Fruit fly (Drosophila melanogaster) whole organism, embryonic: ENCODE measurements around the gene CG11409.

Experiments
- CG12299 ChIP-seq: fragments of 200-800 bp; sonication (Bioruptor generic); optimal IDR thresholded peaks from 2 replicates; lab custom pipeline; 2018; ENCODE audit warnings: missing biosample characterization, mild to moderate bottlenecking, missing genetic modification characterization
- CG1233 ChIP-seq: fragments of 200-800 bp; sonication (Bioruptor generic); optimal IDR thresholded peaks from 4 replicates; lab custom pipeline; 2018; ENCODE audit warnings: missing biosample characterization, mild to moderate bottlenecking, missing genetic modification characterization
- CG12769 ChIP-seq: fragments of 200-800 bp; sonication (Bioruptor generic); optimal IDR thresholded peaks from 2 replicates; lab custom pipeline; 2019; ENCODE audit warnings: missing biosample characterization, mild to moderate bottlenecking, missing genetic modification characterization, moderate library complexity
- CG13123 ChIP-seq: fragments of 200-800 bp; sonication (Bioruptor generic); optimal IDR thresholded peaks from 2 replicates; lab custom pipeline; 2016; ENCODE audit warnings: missing biosample characterization, missing genetic modification characterization
- CG15011 ChIP-seq: fragments of 200-800 bp; sonication (Bioruptor generic); optimal IDR thresholded peaks from 3 replicates; lab custom pipeline; 2018; ENCODE audit warnings: missing biosample characterization, mild to moderate bottlenecking, missing genetic modification characterization
- CG15696 ChIP-seq: fragments of 200-800 bp; sonication (Bioruptor generic); optimal IDR thresholded peaks from 2 replicates; lab custom pipeline; 2019; ENCODE audit warnings: missing biosample characterization, mild to moderate bottlenecking, missing genetic modification characterization, moderate library complexity
- CG1603 ChIP-seq: fragments of 200-800 bp; sonication (Bioruptor generic); optimal IDR thresholded peaks from 2 replicates; lab custom pipeline; 2019; ENCODE audit warnings: missing biosample characterization, mild to moderate bottlenecking, missing genetic modification characterization, moderate library complexity
- CG17186 ChIP-seq: fragments of 200-800 bp; sonication (Bioruptor generic); optimal IDR thresholded peaks from 3 replicates; lab custom pipeline; 2017; ENCODE audit warnings: missing biosample characterization, missing genetic modification reagents, missing genetic modification characterization
- CG2202 ChIP-seq: fragments of 200-800 bp; sonication (Bioruptor generic); optimal IDR thresholded peaks from 2 replicates; lab custom pipeline; 2018; ENCODE audit warnings: missing biosample characterization, mild to moderate bottlenecking, missing genetic modification characterization
- CG2678 ChIP-seq: fragments of 200-800 bp; sonication (Bioruptor generic); optimal IDR thresholded peaks from 3 replicates; lab custom pipeline; 2019; ENCODE audit warnings: missing biosample characterization, mild to moderate bottlenecking, missing genetic modification characterization, moderate library complexity
- CG31224 ChIP-seq: fragments of 200-800 bp; sonication (Bioruptor generic); IDR thresholded peaks from 2 replicates; pipeline ENCODE4 v1.3.6; 2022; ENCODE audit warnings: missing biosample characterization, missing genetic modification characterization
- CG4360 ChIP-seq: fragments of 200-800 bp; sonication (Bioruptor generic); IDR thresholded peaks from 2 replicates; pipeline ENCODE4 v1.3.6; 2022; ENCODE audit warnings: missing biosample characterization, missing genetic modification characterization
- CG5245 ChIP-seq: fragments of 200-800 bp; sonication (Bioruptor generic); optimal IDR thresholded peaks from 3 replicates; lab custom pipeline; 2016; ENCODE audit warnings: missing biosample characterization, missing genetic modification characterization
- CG6272 ChIP-seq: fragments of 200-800 bp; sonication (Bioruptor generic); IDR thresholded peaks from 2 replicates; pipeline ENCODE4 v1.3.6; 2022; ENCODE audit warnings: missing biosample characterization, missing genetic modification characterization
- CG6765 ChIP-seq: fragments of 200-800 bp; sonication (Bioruptor generic); optimal IDR thresholded peaks from 3 replicates; lab custom pipeline; 2017; ENCODE audit warnings: missing biosample characterization, mild to moderate bottlenecking, missing genetic modification characterization
- CG7372 ChIP-seq: fragments of 200-800 bp; sonication (Bioruptor generic); IDR thresholded peaks from 2 replicates; pipeline ENCODE4 v1.3.6; 2022; ENCODE audit warnings: missing biosample characterization, missing genetic modification characterization
- CG9797 ChIP-seq: fragments of 200-800 bp; sonication (Bioruptor generic); optimal IDR thresholded peaks from 3 replicates; lab custom pipeline; 2018; ENCODE audit warnings: missing biosample characterization, mild to moderate bottlenecking, missing genetic modification characterization
- CG9817 ChIP-seq: fragments of 200-800 bp; sonication (Bioruptor generic); optimal IDR thresholded peaks from 2 replicates; lab custom pipeline; 2018; ENCODE audit warnings: missing biosample characterization, mild to moderate bottlenecking, missing genetic modification characterization, moderate library complexity
- CG9876 ChIP-seq: fragments of 200-800 bp; sonication (Bioruptor generic); optimal IDR thresholded peaks from 2 replicates; lab custom pipeline; 2016; ENCODE audit warnings: missing biosample characterization, missing genetic modification characterization
- CG9932 ChIP-seq: fragments of 200-800 bp; sonication (Bioruptor generic); IDR thresholded peaks from 2 replicates; pipeline ENCODE4 v1.3.6; 2022; ENCODE audit warnings: missing biosample characterization, missing genetic modification characterization
- CoRest ChIP-seq: fragments of 200-800 bp; sonication (Bioruptor generic); optimal IDR thresholded peaks from 3 replicates; lab custom pipeline; 2018; ENCODE audit warnings: missing biosample characterization, mild to moderate bottlenecking, missing genetic modification characterization, moderate library complexity
- D19B ChIP-seq: fragments of 200-800 bp; sonication (Bioruptor generic); optimal IDR thresholded peaks from 2 replicates; lab custom pipeline; 2017; ENCODE audit warnings: missing biosample characterization, mild to moderate bottlenecking, missing genetic modification characterization
- Dll ChIP-seq: fragments of 200-800 bp; sonication (Bioruptor generic); IDR thresholded peaks from 4 replicates; pipeline ENCODE4 v1.3.6; 2022; ENCODE audit warnings: missing biosample characterization, missing genetic modification characterization; ENCODE audit not compliant: partially characterized antibody
- Med ChIP-seq: fragments of 200-800 bp; sonication (Bioruptor generic); peaks from one replicate; lab custom pipeline; 2016; ENCODE audit warnings: missing biosample characterization, missing genetic modification characterization, mild to moderate bottlenecking, inconsistent platforms, moderate library complexity
- Pdp1 ChIP-seq, 2 experiments: fragments of 200-800 bp; sonication (Bioruptor generic); optimal IDR thresholded peaks; 3 replicates each; lab custom pipeline; 2016; ENCODE audit warnings: missing biosample characterization in 2 of 2, missing genetic modification characterization in 2 of 2, mild to moderate bottlenecking in 1 of 2, moderate library complexity in 1 of 2
- Side ChIP-seq: fragments of 200-800 bp; sonication (Bioruptor generic); optimal IDR thresholded peaks from 2 replicates; lab custom pipeline; 2016; ENCODE audit warnings: missing biosample characterization, missing genetic modification characterization
- Sox102F ChIP-seq: fragments of 200-800 bp; sonication (Bioruptor generic); optimal IDR thresholded peaks from 2 replicates; lab custom pipeline; 2018; ENCODE audit warnings: missing biosample characterization, mild to moderate bottlenecking, missing genetic modification characterization, moderate library complexity
- Sry-δ ChIP-seq: fragments of 200-800 bp; sonication (Bioruptor generic); optimal IDR thresholded peaks from 2 replicates; lab custom pipeline; 2016; ENCODE audit warnings: missing biosample characterization, missing genetic modification characterization
- ap ChIP-seq: fragments of 200-800 bp; sonication (Bioruptor generic); IDR thresholded peaks from 2 replicates; pipeline ENCODE4 v1.3.6; 2022; ENCODE audit warnings: missing biosample characterization, missing genetic modification characterization
- ara ChIP-seq: fragments of 200-800 bp; sonication (Bioruptor generic); IDR thresholded peaks from 2 replicates; pipeline ENCODE4 v1.3.6; 2022; ENCODE audit warnings: missing biosample characterization, missing genetic modification characterization
- croc ChIP-seq: fragments of 200-800 bp; sonication (Bioruptor generic); conservative IDR thresholded peaks from 3 replicates; pipeline ENCODE4 v1.3.6; 2022; ENCODE audit warnings: missing biosample characterization, missing genetic modification characterization
- da ChIP-seq: fragments of 200-800 bp; sonication (Bioruptor generic); optimal IDR thresholded peaks from 2 replicates; lab custom pipeline; 2016; ENCODE audit warnings: missing biosample characterization, missing genetic modification characterization
- ewg ChIP-seq: fragments of 200-800 bp; sonication (Bioruptor generic); optimal IDR thresholded peaks from 3 replicates; lab custom pipeline; 2017; ENCODE audit warnings: mild to moderate bottlenecking, missing biosample characterization, missing genetic modification reagents, missing genetic modification characterization
- ind ChIP-seq: fragments of 200-800 bp; sonication (Bioruptor generic); optimal IDR thresholded peaks from 3 replicates; lab custom pipeline; 2016; ENCODE audit warnings: missing biosample characterization, missing genetic modification characterization
- inv ChIP-seq: fragments of 200-800 bp; sonication (Bioruptor generic); IDR thresholded peaks from 2 replicates; pipeline ENCODE4 v1.3.6; 2022; ENCODE audit warnings: missing biosample characterization, missing genetic modification characterization; ENCODE audit not compliant: partially characterized antibody
- klu ChIP-seq: fragments of 200-800 bp; sonication (Bioruptor generic); IDR thresholded peaks from 2 replicates; pipeline ENCODE4 v1.3.6; 2022; ENCODE audit warnings: missing biosample characterization, missing genetic modification characterization
- lbe ChIP-seq: fragments of 200-800 bp; sonication (Bioruptor generic); optimal IDR thresholded peaks from 2 replicates; lab custom pipeline; 2016; ENCODE audit warnings: missing biosample characterization, mild to moderate bottlenecking, missing genetic modification characterization
- lmd ChIP-seq: fragments of 200-800 bp; sonication (Bioruptor generic); IDR thresholded peaks from 2 replicates; pipeline ENCODE4 v1.3.6; 2022; ENCODE audit warnings: missing biosample characterization, missing genetic modification characterization
- lov ChIP-seq, 2 experiments: fragments of 200-800 bp in 1 of 2; fragments of >200 bp in 1 of 2; sonication (Bioruptor generic) in 1 of 2; IDR thresholded peaks in 1 of 2; optimal IDR thresholded peaks in 1 of 2; 2 replicates in 1 of 2; 3 replicates in 1 of 2; pipeline versions ENCODE4 v1.3.6 to Lab custom; 2017 to 2022; ENCODE audit warnings: missing biosample characterization in 1 of 2, missing genetic modification characterization in 1 of 2
- seq ChIP-seq: fragments of 200-800 bp; sonication (Bioruptor generic); IDR thresholded peaks from 2 replicates; pipeline ENCODE4 v1.3.6; 2022; ENCODE audit warnings: missing biosample characterization, missing genetic modification characterization
- sima ChIP-seq: fragments of 200-800 bp; sonication (Bioruptor generic); optimal IDR thresholded peaks from 2 replicates; lab custom pipeline; 2016; ENCODE audit warnings: missing biosample characterization, missing genetic modification characterization
- ttk ChIP-seq: fragments of 200-800 bp; sonication (Bioruptor generic); IDR thresholded peaks from 2 replicates; pipeline ENCODE4 v2.1.2; 2022; ENCODE audit warnings: missing biosample characterization, missing genetic modification characterization
- tup ChIP-seq: fragments of 200-800 bp; sonication (Bioruptor generic); optimal IDR thresholded peaks from 2 replicates; lab custom pipeline; 2016; ENCODE audit warnings: missing biosample characterization, mild to moderate bottlenecking, missing genetic modification characterization, moderate library complexity
- zfh1 ChIP-seq: fragments of 200-800 bp; sonication (Bioruptor generic); IDR thresholded peaks from 3 replicates; pipeline ENCODE4 v1.3.6; 2022; ENCODE audit warnings: missing biosample characterization, missing genetic modification characterization

CG11409 gene

DNA sequence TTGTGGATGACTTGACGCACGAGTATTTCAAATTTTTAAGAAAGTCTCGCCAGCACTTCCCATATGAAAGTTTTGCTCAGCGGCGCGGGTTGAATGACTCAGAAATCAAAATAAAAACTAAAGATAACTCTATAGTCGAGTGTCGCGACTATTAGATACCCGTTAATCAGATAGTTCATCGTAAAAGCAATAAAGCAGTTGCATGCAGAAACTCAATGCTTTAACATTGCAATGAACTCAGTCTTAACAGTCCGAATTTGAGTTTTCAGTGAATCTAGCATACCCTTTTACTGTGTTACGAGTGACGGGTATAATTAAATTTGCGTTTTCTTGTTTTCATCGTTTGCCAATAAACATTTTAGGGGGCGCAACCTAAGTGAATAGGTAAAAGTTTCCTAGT is 30.2 kb downstream of the CG11409 start (continued):
- TF ChIP-seq CG2202 (tag; lab: Kevin White, UChicago) (no peak), ap (GFP tag; lab: Robert Waterston, UW) (no peak), lbe (GFP tag; lab: Kevin White, UChicago) (no peak), CG12299 (tag; lab: Kevin White, UChicago) (no peak), seq (GFP tag; lab: Robert Waterston, UW) (no peak), Sox102F (GFP tag; lab: Kevin White, UChicago) (peak; percentile 59), croc (GFP tag; lab: Robert Waterston, UW) (no peak), D19B (GFP tag; lab: Kevin White, UChicago) (peak; percentile 13), ind (no peak), lov (optimal IDR thresholded peaks at IDR 0.05; lab: Kevin White, UChicago) (no peak), lov (GFP tag; IDR thresholded peaks at IDR 0.05; lab: Robert Waterston, UW) (no peak), ara (no peak), CG31224 (GFP tag; lab: Robert Waterston, UW) (no peak), CG7372 (GFP tag; lab: Robert Waterston, UW) (no peak), CG9797 (no peak), CG6272 (GFP tag; lab: Robert Waterston, UW) (no peak), Sry-δ (no peak), tup (GFP tag; lab: Kevin White, UChicago) (no peak), ewg (GFP tag; lab: Kevin White, UChicago) (no peak), CG17186 (GFP tag; lab: Kevin White, UChicago) (no peak), CG6765 (GFP tag; lab: Kevin White, UChicago) (no peak), CG1233 (no peak), klu (GFP tag; lab: Robert Waterston, UW) (no peak), CG2678 (tag; lab: Kevin White, UChicago) (no peak), inv (no peak), CG9876 (GFP tag; lab: Kevin White, UChicago) (no peak), Side (GFP tag; lab: Kevin White, UChicago) (no peak), CG15011 (GFP tag; lab: Kevin White, UChicago) (no peak), ttk (GFP tag; lab: Robert Waterston, UW) (no peak), CG12769 (tag; lab: Kevin White, UChicago) (no peak), CG13123 (GFP tag; lab: Kevin White, UChicago) (no peak), CG9932 (GFP tag; lab: Robert Waterston, UW) (no peak), lmd (GFP tag; lab: Robert Waterston, UW) (no peak), CG15696 (no peak), CG4360 (GFP tag; lab: Robert Waterston, UW) (no peak), da (GFP tag; lab: Kevin White, UChicago) (no peak), Pdp1 (GFP tag; optimal IDR thresholded peaks at IDR 0.05; lab: Kevin White, UChicago) (no peak), CG5245 (GFP tag; lab: Kevin White, UChicago) (no peak), zfh1 (GFP tag; lab: Robert Waterston, UW) (0 out of 3 replicates have a peak, but pooled peaks have one; percentile 21), CoRest (tag; lab: Kevin White, UChicago) (no peak), Dll (GFP tag; lab: Robert Waterston, UW) (no peak), Med (peak; percentile 49), sima (no peak), CG9817 (tag; lab: Kevin White, UChicago) (no peak), CG1603 (tag; lab: Kevin White, UChicago) (peak; percentile 33)
